Worm (Caenorhabditis elegans): ENCODE data around the gene ZK1307.4.

DNA sequence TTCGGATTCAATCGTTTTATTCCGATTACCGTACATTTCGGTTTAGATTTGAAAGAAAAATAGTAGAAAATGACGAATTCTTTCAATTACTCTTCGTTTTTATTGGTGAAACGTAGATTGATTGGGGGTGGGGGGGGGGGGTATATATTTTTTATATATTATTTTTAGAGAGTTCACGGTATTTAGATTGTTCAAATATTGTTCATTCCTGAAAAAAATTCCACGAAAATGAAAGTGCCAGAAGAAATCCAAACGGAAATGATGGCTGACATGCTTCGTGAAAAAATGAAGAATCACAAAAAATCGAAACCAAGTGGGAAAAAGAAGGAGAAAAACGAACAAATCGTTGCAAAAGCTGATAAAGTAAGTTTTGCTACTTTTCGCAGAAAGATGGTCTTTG is 48.8 kb upstream of the ZK1307.4 start, which contains the start of the genes Y53C12A.8 and Y53C12A.7:
- no peak for TF ChIP-seq flt-1 (GFP tag; IDR thresholded peaks at IDR 0.05)
- no peak for TF ChIP-seq ztf-23 (GFP tag; IDR thresholded peaks at IDR 0.05)
- no peak for TF ChIP-seq ref-1 (GFP tag; conservative IDR thresholded peaks at IDR 0.05)
